Fruit fly (Drosophila melanogaster): ENCODE measurements around the gene CG31248.
A peak's percentile ranks its signal among the peaks of the same experiment; 100 is the strongest.

The CG31248 gene

DNA sequence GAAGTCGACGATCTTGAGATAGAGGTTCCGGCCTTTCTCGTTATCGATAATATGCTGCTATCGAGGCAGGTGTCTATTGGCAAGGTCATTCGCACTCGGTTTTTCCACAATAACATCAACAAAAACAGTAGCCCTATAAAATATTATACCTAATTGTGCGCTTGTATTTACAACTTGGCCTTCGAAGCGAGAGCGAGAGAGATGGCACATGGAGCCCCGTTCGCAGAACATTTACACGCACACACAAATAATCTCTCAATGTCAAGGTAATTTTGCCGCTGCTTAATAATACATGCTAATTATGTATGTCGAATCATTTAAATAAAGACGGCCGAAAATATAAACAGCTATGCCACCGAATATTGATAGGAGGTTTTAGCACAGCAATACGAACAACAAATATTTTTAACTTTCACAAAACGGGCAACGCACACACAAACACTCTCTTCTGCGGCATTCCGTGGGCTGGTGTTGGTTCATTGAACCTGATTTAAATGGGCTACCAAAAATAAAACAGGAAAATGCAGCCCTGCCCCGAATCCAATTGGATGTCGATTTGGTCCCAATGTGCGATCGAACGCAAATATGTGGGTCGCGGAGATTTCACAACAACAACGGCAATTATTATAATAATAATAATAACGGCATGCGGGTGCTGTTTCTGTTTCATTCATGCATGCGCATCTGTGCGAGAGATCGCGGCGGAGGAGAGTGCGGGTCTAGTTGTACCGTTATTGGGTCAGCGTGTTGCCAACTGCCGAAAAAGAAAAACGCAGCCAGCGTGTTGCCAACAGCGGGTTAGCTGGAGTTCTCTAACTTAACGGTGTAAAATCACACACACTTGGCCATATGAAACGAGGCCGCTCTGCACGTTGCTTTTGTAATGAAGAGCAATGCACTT, 6.7 kb upstream of the CG31248 start (continued):
- TF ChIP-seq jing (GFP tag; optimal IDR thresholded peaks at IDR 0.05) (no peak), mam (GFP tag; optimal IDR thresholded peaks at IDR 0.05) (no peak), CG4617 (GFP tag; optimal IDR thresholded peaks at IDR 0.05; ENCODE audit: borderline replicate concordance) (no peak), tx (GFP tag; optimal IDR thresholded peaks at IDR 0.05) (no peak), pita (GFP tag; optimal IDR thresholded peaks at IDR 0.05) (no peak), p53 (GFP tag; optimal IDR thresholded peaks at IDR 0.05) (no peak), pan (optimal IDR thresholded peaks at IDR 0.05) (no peak), pan (GFP tag; optimal IDR thresholded peaks at IDR 0.05 in 1 of 2, IDR thresholded peaks at IDR 0.05 in 1 of 2) (peak in 1 of 2 experiments; percentile 42), CG2875 (GFP tag; optimal IDR thresholded peaks at IDR 0.05) (no peak), knrl (GFP tag; IDR thresholded peaks at IDR 0.05; ENCODE audit: partially characterized antibody) (no peak), CG7357 (GFP tag; IDR thresholded peaks at IDR 0.05) (no peak), CG17361 (GFP tag; IDR thresholded peaks at IDR 0.05) (no peak; the same call in 2 of the 3 replicates), Lhr (GFP tag; optimal IDR thresholded peaks at IDR 0.05) (no peak), seq (GFP tag; IDR thresholded peaks at IDR 0.05) (peak; percentile 8; the same call in 1 of the 2 replicates), tll (GFP tag; optimal IDR thresholded peaks at IDR 0.05) (peak in 1 of 2 experiments; percentile 18), ewg (GFP tag; optimal IDR thresholded peaks at IDR 0.05) (no peak), Hr3 (GFP tag; optimal IDR thresholded peaks at IDR 0.05) (peak; percentile 52), Hsf (GFP tag; optimal IDR thresholded peaks at IDR 0.05) (no peak), CG6254 (GFP tag; optimal IDR thresholded peaks at IDR 0.05) (no peak), az2 (GFP tag; optimal IDR thresholded peaks at IDR 0.05) (no peak), bowl (GFP tag; IDR thresholded peaks at IDR 0.05) (no peak), CG8924 (tag; optimal IDR thresholded peaks at IDR 0.05) (peak; percentile 36), Hr51 (GFP tag; optimal IDR thresholded peaks at IDR 0.05) (no peak), Atf3 (GFP tag; optimal IDR thresholded peaks at IDR 0.05) (no peak), CG9932 (GFP tag; IDR thresholded peaks at IDR 0.05) (no peak), pum (GFP tag; optimal IDR thresholded peaks at IDR 0.05) (no peak), twi (tag; optimal IDR thresholded peaks at IDR 0.05) (peak; percentile 10), CG10274 (GFP tag; optimal IDR thresholded peaks at IDR 0.05) (no peak), CG11504 (tag; optimal IDR thresholded peaks at IDR 0.05) (no peak), Oli (tag; optimal IDR thresholded peaks at IDR 0.05) (no peak), Hmx (GFP tag; optimal IDR thresholded peaks at IDR 0.05) (no peak), CG11456 (GFP tag; IDR thresholded peaks at IDR 0.05) (no peak), D19A (tag; optimal IDR thresholded peaks at IDR 0.05) (peak; percentile 11), sug (tag; optimal IDR thresholded peaks at IDR 0.05) (peak; percentile 28), CG3163 (GFP tag; optimal IDR thresholded peaks at IDR 0.05) (no peak), zfh2 (GFP tag; optimal IDR thresholded peaks at IDR 0.05) (no peak), fd64A (GFP tag; optimal IDR thresholded peaks at IDR 0.05) (no peak), Dip2 (GFP tag; IDR thresholded peaks at IDR 0.05) (no peak), ac (GFP tag; optimal IDR thresholded peaks at IDR 0.05) (no peak), CG16779 (GFP tag; IDR thresholded peaks at IDR 0.05) (no peak), CG10267 (tag; optimal IDR thresholded peaks at IDR 0.05) (no peak), CG18764 (GFP tag; optimal IDR thresholded peaks at IDR 0.05) (peak; percentile 12), CG12942 (GFP tag; optimal IDR thresholded peaks at IDR 0.05) (no peak), danr (GFP tag; IDR thresholded peaks at IDR 0.05) (no peak), kay (GFP tag; optimal IDR thresholded peaks at IDR 0.05) (no peak), CG1792 (GFP tag; optimal IDR thresholded peaks at IDR 0.05) (no peak), Fer3 (tag; optimal IDR thresholded peaks at IDR 0.05) (no peak), CG3281 (GFP tag; optimal IDR thresholded peaks at IDR 0.05) (no peak), ftz-f1 (GFP tag; optimal IDR thresholded peaks at IDR 0.05) (peak; percentile 97), CG10654 (GFP tag; optimal IDR thresholded peaks at IDR 0.05) (no peak)

Measured in whole organism, embryonic.